Worm (Caenorhabditis elegans) whole organism, L1 larva: Measurements from ENCODE around the gene K07H8.2.

Experiments used
- aly-2 ChIP-seq: fragments of 150-350 bp; optimal IDR thresholded peaks from 2 replicates; lab custom pipeline; 2014; ENCODE audit warnings: missing biosample characterization, missing genetic modification characterization
- ama-1 ChIP-seq: fragments of 150-350 bp; optimal IDR thresholded peaks from 2 replicates; lab custom pipeline; 2014
- fkh-10 ChIP-seq: sonication (generic microtip); optimal IDR thresholded peaks from 2 replicates; lab custom pipeline; 2017; ENCODE audit warnings: missing biosample characterization, missing genetic modification reagents, missing genetic modification characterization
- lin-13 ChIP-seq: fragments of 150-350 bp; optimal IDR thresholded peaks from 2 replicates; lab custom pipeline; 2014; ENCODE audit warnings: missing biosample characterization, missing genetic modification reagents, missing genetic modification characterization
- lin-39 ChIP-seq: fragments of 150-350 bp; optimal IDR thresholded peaks from 2 replicates; lab custom pipeline; 2014; ENCODE audit warnings: missing biosample characterization, missing genetic modification reagents, missing genetic modification characterization
- mep-1 ChIP-seq: fragments of 150-350 bp; optimal IDR thresholded peaks from 2 replicates; lab custom pipeline; 2014; ENCODE audit warnings: missing biosample characterization, missing genetic modification characterization
- zag-1 ChIP-seq: fragments of 150-350 bp; optimal IDR thresholded peaks from 2 replicates; lab custom pipeline; 2014; ENCODE audit warnings: missing biosample characterization, missing genetic modification characterization

ce11 chrIV:8255221-8255620, 36.1 kb upstream of the K07H8.2 start:
- TF ChIP-seq fkh-10 (GFP tag; lab: Kevin White, UChicago) (no peak), zag-1 (tag; lab: Kevin White, UChicago) (no peak), mep-1 (tag; lab: Kevin White, UChicago) (no peak), lin-39 (tag; lab: Kevin White, UChicago) (no peak), aly-2 (tag; lab: Kevin White, UChicago) (no peak), ama-1 (lab: Kevin White, UChicago) (no peak), lin-13 (no peak)
